Worm (Caenorhabditis elegans) whole organism, L2 larva: ENCODE data around the gene Y56A3A.7.

ENCODE experiments used
- C34F6.9 ChIP-seq: fragments of 150-350 bp; optimal IDR thresholded peaks from 2 replicates; lab custom pipeline; 2014; ENCODE audit warnings: missing biosample characterization, missing genetic modification characterization
- F13H6.1 ChIP-seq: sonication (generic microtip); optimal IDR thresholded peaks from 2 replicates; lab custom pipeline; 2016; ENCODE audit warnings: missing genetic modification characterization, missing compliant biosample characterization
- R02D3.7 ChIP-seq: fragments of 150-350 bp; optimal IDR thresholded peaks from 2 replicates; lab custom pipeline; 2014; ENCODE audit warnings: missing biosample characterization, missing genetic modification characterization
- Y55F3AM.14 ChIP-seq: fragments of 200-800 bp; sonication (Bioruptor generic); optimal IDR thresholded peaks from 2 replicates; lab custom pipeline; 2018; ENCODE audit warnings: mild to moderate bottlenecking, missing genetic modification characterization, missing compliant biosample characterization
- ZK546.5 ChIP-seq: sonication (generic microtip); optimal IDR thresholded peaks from 2 replicates; lab custom pipeline; 2017; ENCODE audit warnings: missing biosample characterization, missing genetic modification characterization
- alr-1 ChIP-seq: fragments of 150-350 bp; optimal IDR thresholded peaks from 2 replicates; lab custom pipeline; 2014; ENCODE audit warnings: missing biosample characterization, missing genetic modification characterization
- ama-1 ChIP-seq: fragments of 150-350 bp; optimal IDR thresholded peaks from 2 replicates; lab custom pipeline; 2018; ENCODE audit warnings: inconsistent platforms
- ceh-16 ChIP-seq: fragments of 150-350 bp; optimal IDR thresholded peaks from 2 replicates; lab custom pipeline; 2014; ENCODE audit warnings: missing biosample characterization, missing genetic modification characterization
- ceh-82 ChIP-seq: fragments of 150-350 bp; optimal IDR thresholded peaks from 2 replicates; lab custom pipeline; 2014; ENCODE audit warnings: missing biosample characterization, missing genetic modification characterization
- crh-2 ChIP-seq: sonication (generic microtip); optimal IDR thresholded peaks from 2 replicates; lab custom pipeline; 2017; ENCODE audit warnings: missing biosample characterization, missing genetic modification characterization
- egl-27 ChIP-seq: sonication (generic microtip); optimal IDR thresholded peaks from 3 replicates; lab custom pipeline; 2017; ENCODE audit warnings: missing biosample characterization, missing genetic modification reagents, missing genetic modification characterization
- elt-1 ChIP-seq: fragments of 150-350 bp; optimal IDR thresholded peaks from 2 replicates; lab custom pipeline; 2014; ENCODE audit warnings: missing biosample characterization, missing genetic modification characterization
- elt-3 ChIP-seq: sonication (generic microtip); optimal IDR thresholded peaks from 2 replicates; lab custom pipeline; 2017; ENCODE audit warnings: missing biosample characterization, missing genetic modification characterization
- fos-1 ChIP-seq: fragments of 150-350 bp; optimal IDR thresholded peaks from 2 replicates; lab custom pipeline; 2014; ENCODE audit warnings: missing biosample characterization, missing genetic modification characterization
- lin-13 ChIP-seq: fragments of 150-350 bp; optimal IDR thresholded peaks from 2 replicates; lab custom pipeline; 2014; ENCODE audit warnings: missing biosample characterization, missing genetic modification reagents, missing genetic modification characterization
- lin-39 ChIP-seq: fragments of 150-350 bp; optimal IDR thresholded peaks from 2 replicates; lab custom pipeline; 2014; ENCODE audit warnings: missing biosample characterization, missing genetic modification reagents, missing genetic modification characterization
- lsy-2 ChIP-seq, 2 experiments: fragments of 150-350 bp in 1 of 2; sonication (generic microtip) in 1 of 2; optimal IDR thresholded peaks; 2 replicates each; lab custom pipeline; 2014 to 2017; ENCODE audit warnings: missing biosample characterization in 2 of 2, missing genetic modification characterization in 2 of 2
- mab-5 ChIP-seq: fragments of 150-350 bp; optimal IDR thresholded peaks from 2 replicates; lab custom pipeline; 2014; ENCODE audit warnings: missing biosample characterization, missing genetic modification characterization
- mbf-1 ChIP-seq: sonication (generic microtip); optimal IDR thresholded peaks from 2 replicates; lab custom pipeline; 2017; ENCODE audit warnings: missing biosample characterization, missing genetic modification characterization
- nhr-10 ChIP-seq: sonication (generic microtip); optimal IDR thresholded peaks from 2 replicates; lab custom pipeline; 2017; ENCODE audit warnings: missing biosample characterization, missing genetic modification characterization
- nhr-11 ChIP-seq: fragments of 150-350 bp; optimal IDR thresholded peaks from 2 replicates; lab custom pipeline; 2014; ENCODE audit warnings: missing biosample characterization, missing genetic modification characterization
- nhr-12 ChIP-seq: fragments of 150-350 bp; optimal IDR thresholded peaks from 2 replicates; lab custom pipeline; 2014; ENCODE audit warnings: missing biosample characterization, missing genetic modification characterization
- nhr-129 ChIP-seq: fragments of 150-350 bp; optimal IDR thresholded peaks from 2 replicates; lab custom pipeline; 2014; ENCODE audit warnings: missing biosample characterization, missing genetic modification characterization
- nhr-21 ChIP-seq: fragments of 150-350 bp; optimal IDR thresholded peaks from 2 replicates; lab custom pipeline; 2014; ENCODE audit warnings: missing biosample characterization, missing genetic modification characterization
- nhr-23 ChIP-seq: fragments of 150-350 bp; optimal IDR thresholded peaks from 2 replicates; lab custom pipeline; 2014; ENCODE audit warnings: missing biosample characterization, missing genetic modification reagents, missing genetic modification characterization
- nhr-237 ChIP-seq: fragments of 150-350 bp; optimal IDR thresholded peaks from 2 replicates; lab custom pipeline; 2014; ENCODE audit warnings: missing biosample characterization, missing genetic modification characterization
- nhr-25 ChIP-seq: fragments of 150-350 bp; sonication (generic microtip); optimal IDR thresholded peaks from 3 replicates; lab custom pipeline; 2014; ENCODE audit warnings: missing biosample characterization, missing genetic modification characterization
- nhr-6 ChIP-seq: fragments of 150-350 bp; optimal IDR thresholded peaks from 2 replicates; lab custom pipeline; 2014; ENCODE audit warnings: missing biosample characterization, missing genetic modification characterization
- nhr-77 ChIP-seq: fragments of 150-350 bp; optimal IDR thresholded peaks from 2 replicates; lab custom pipeline; 2014; ENCODE audit warnings: missing biosample characterization, missing genetic modification characterization
- sem-4 ChIP-seq: fragments of 150-350 bp; optimal IDR thresholded peaks from 2 replicates; lab custom pipeline; 2014; ENCODE audit warnings: missing biosample characterization, missing genetic modification reagents, missing genetic modification characterization
- skn-1 ChIP-seq: sonication (generic microtip); optimal IDR thresholded peaks from 2 replicates; lab custom pipeline; 2017; ENCODE audit warnings: missing biosample characterization, missing genetic modification characterization
- sma-3 ChIP-seq: sonication (generic microtip); optimal IDR thresholded peaks from 2 replicates; lab custom pipeline; 2016; ENCODE audit warnings: missing genetic modification reagents, missing genetic modification characterization, missing compliant biosample characterization
- sma-9 ChIP-seq, 2 experiments: fragments of 150-350 bp in 1 of 2; sonication (generic microtip) in 1 of 2; optimal IDR thresholded peaks; 2 replicates each; lab custom pipeline; 2014 to 2016; ENCODE audit warnings: missing genetic modification characterization in 2 of 2, mild to moderate bottlenecking in 1 of 2, missing biosample characterization in 1 of 2, missing compliant biosample characterization in 1 of 2, missing genetic modification reagents in 1 of 2, moderate library complexity in 1 of 2
- unc-39 ChIP-seq: fragments of 150-350 bp; optimal IDR thresholded peaks from 2 replicates; lab custom pipeline; 2014; ENCODE audit warnings: missing biosample characterization, missing genetic modification characterization
- unc-55 ChIP-seq: fragments of 150-350 bp; sonication (generic microtip); optimal IDR thresholded peaks from 3 replicates; lab custom pipeline; 2014; ENCODE audit warnings: missing biosample characterization, missing genetic modification reagents, missing genetic modification characterization
- zag-1 ChIP-seq: fragments of 150-350 bp; optimal IDR thresholded peaks from 2 replicates; lab custom pipeline; 2014; ENCODE audit warnings: missing biosample characterization, missing genetic modification characterization
- ztf-1 ChIP-seq: fragments of 200-800 bp; sonication (Bioruptor generic); conservative IDR thresholded peaks from 2 replicates; pipeline ENCODE4 v1.3.6; 2022; ENCODE audit warnings: missing genetic modification characterization, missing compliant biosample characterization
- ztf-11 ChIP-seq: sonication (generic microtip); optimal IDR thresholded peaks from 2 replicates; lab custom pipeline; 2017; ENCODE audit warnings: missing biosample characterization, missing genetic modification characterization
- ztf-4 ChIP-seq: fragments of 150-350 bp; optimal IDR thresholded peaks from 2 replicates; lab custom pipeline; 2014; ENCODE audit warnings: missing biosample characterization, missing genetic modification characterization

Y56A3A.7 gene

ce11 chrIII:11946062-11946749 is 613 bp downstream of the Y56A3A.7 start (continued):
- TF ChIP-seq lsy-2 (tag; optimal IDR thresholded peaks at IDR 0.05; lab: Kevin White, UChicago), result peak; percentile 86 to 94
- TF ChIP-seq nhr-12, result no peak
- TF ChIP-seq elt-1 (tag; lab: Kevin White, UChicago), result no peak
- peak; percentile 42 for TF ChIP-seq nhr-6 (tag; lab: Kevin White, UChicago)
- TF ChIP-seq nhr-21 (tag; lab: Kevin White, UChicago), result peak; percentile 82
- no peak for TF ChIP-seq unc-39 (tag; lab: Kevin White, UChicago)
- no peak for TF ChIP-seq nhr-10 (tag; lab: Kevin White, UChicago)
- 0 out of 2 replicates have a peak, but pooled peaks have one; percentile 70 for TF ChIP-seq ztf-1 (GFP tag; lab: Robert Waterston, UW)
- TF ChIP-seq F13H6.1 (tag; lab: Kevin White, UChicago), result peak; percentile 90
- TF ChIP-seq ceh-16 (tag; lab: Kevin White, UChicago), result no peak
- peak; percentile 91 for TF ChIP-seq lin-13 (GFP tag; lab: Kevin White, UChicago)
- TF ChIP-seq unc-55, result peak; percentile 86
- TF ChIP-seq mab-5 (tag; lab: Kevin White, UChicago), result peak; percentile 67
- TF ChIP-seq sma-9 (GFP tag; optimal IDR thresholded peaks at IDR 0.05; lab: Kevin White, UChicago), result peak; percentile 97
- TF ChIP-seq sma-9 (tag; optimal IDR thresholded peaks at IDR 0.05; lab: Kevin White, UChicago), result no peak
- TF ChIP-seq alr-1 (tag; lab: Kevin White, UChicago), result no peak
- TF ChIP-seq ama-1 (lab: Kevin White, UChicago), result peak; percentile 9
- TF ChIP-seq R02D3.7 (tag; lab: Kevin White, UChicago), result peak; percentile 47
- peak; percentile 55 for TF ChIP-seq Y55F3AM.14 (GFP tag; lab: Kevin White, UChicago)
- TF ChIP-seq fos-1 (tag; lab: Kevin White, UChicago), result peak; percentile 34
- peak; percentile 92 for TF ChIP-seq crh-2 (tag; lab: Kevin White, UChicago)
- TF ChIP-seq, all 48 proteins: peak for 26

ce11 chrIII:11942664-11943063 is 4.2 kb downstream of the Y56A3A.7 start:
- TF ChIP-seq lsy-2 (tag; optimal IDR thresholded peaks at IDR 0.05; lab: Kevin White, UChicago) (peak; percentile 1 to 44), C34F6.9 (peak; percentile 47), sma-9 (GFP tag; optimal IDR thresholded peaks at IDR 0.05; lab: Kevin White, UChicago) (peak; percentile 51), sma-9 (tag; optimal IDR thresholded peaks at IDR 0.05; lab: Kevin White, UChicago) (no peak), nhr-129 (tag; lab: Kevin White, UChicago) (peak; percentile 28), F13H6.1 (tag; lab: Kevin White, UChicago) (peak; percentile 79), ama-1 (lab: Kevin White, UChicago) (no peak)

ce11 chrIII:11939238-11939637 is 7.6 kb downstream of the Y56A3A.7 start:
- TF ChIP-seq lsy-2 (tag; optimal IDR thresholded peaks at IDR 0.05; lab: Kevin White, UChicago), result peak in 1 of 2 experiments; percentile 18
- TF ChIP-seq, all 48 proteins: peak for 1; not testable (repeated sequence) for 47

- TF ChIP-seq mbf-1 (tag; lab: Kevin White, UChicago) (no peak), egl-27 (no peak), skn-1 (no peak), R02D3.7 (tag; lab: Kevin White, UChicago) (no peak), nhr-6 (tag; lab: Kevin White, UChicago) (no peak), ztf-4 (tag; lab: Kevin White, UChicago) (no peak), lin-39 (tag; lab: Kevin White, UChicago) (no peak), lsy-2 (tag; optimal IDR thresholded peaks at IDR 0.05; lab: Kevin White, UChicago) (no peak), sma-3 (no peak)
These were observed 8.3 kb downstream of the Y56A3A.7 start for ce11 chrIII:11938525-11938924.

- TF ChIP-seq nhr-237 (tag; lab: Kevin White, UChicago) (no peak), C34F6.9 (peak; percentile 14), elt-3 (no peak), nhr-77 (tag; lab: Kevin White, UChicago) (no peak), alr-1 (tag; lab: Kevin White, UChicago) (no peak), R02D3.7 (tag; lab: Kevin White, UChicago) (no peak), unc-55 (peak; percentile 5), skn-1 (no peak), nhr-25 (tag; lab: Kevin White, UChicago) (no peak), ZK546.5 (no peak), nhr-21 (tag; lab: Kevin White, UChicago) (no peak), F13H6.1 (tag; lab: Kevin White, UChicago) (no peak), sem-4 (tag; lab: Kevin White, UChicago) (peak; percentile 16), ztf-11 (tag; lab: Kevin White, UChicago) (no peak), ama-1 (lab: Kevin White, UChicago) (no peak), crh-2 (tag; lab: Kevin White, UChicago) (peak; percentile 19), ztf-1 (GFP tag; lab: Robert Waterston, UW) (no peak), ceh-82 (tag; lab: Kevin White, UChicago) (no peak), nhr-6 (tag; lab: Kevin White, UChicago) (no peak), zag-1 (tag; lab: Kevin White, UChicago) (no peak), Y55F3AM.14 (GFP tag; lab: Kevin White, UChicago) (no peak), ceh-16 (tag; lab: Kevin White, UChicago) (no peak), fos-1 (tag; lab: Kevin White, UChicago) (no peak), lin-39 (tag; lab: Kevin White, UChicago) (no peak), nhr-129 (tag; lab: Kevin White, UChicago) (peak; percentile 13), mbf-1 (tag; lab: Kevin White, UChicago) (no peak), nhr-12 (no peak), nhr-23 (tag; lab: Kevin White, UChicago) (no peak), lsy-2 (tag; optimal IDR thresholded peaks at IDR 0.05; lab: Kevin White, UChicago) (peak in 1 of 2 experiments; percentile 38), nhr-11 (tag; lab: Kevin White, UChicago) (no peak), sma-9 (GFP tag; optimal IDR thresholded peaks at IDR 0.05; lab: Kevin White, UChicago) (no peak), sma-9 (tag; optimal IDR thresholded peaks at IDR 0.05; lab: Kevin White, UChicago) (no peak)
These were observed 8.9 kb downstream of the Y56A3A.7 start for ce11 chrIII:11937911-11938310.
